Worm (Caenorhabditis elegans): ENCODE data around the gene col-148.

Gene col-148

ce11 chrV:10237959-10238444 is 3.6 kb upstream of the col-148 start (continued):
- no peak for TF ChIP-seq hlh-30 (tag; optimal IDR thresholded peaks at IDR 0.05; ENCODE audit: insufficient read depth)
- TF ChIP-seq mdt-29 (GFP tag; IDR thresholded peaks at IDR 0.05) = peak; percentile 33; the same call in 1 of the 2 replicates
- no peak for TF ChIP-seq ceh-44 (GFP tag; IDR thresholded peaks at IDR 0.05)
- no peak for TF ChIP-seq lin-39 (tag; optimal IDR thresholded peaks at IDR 0.05)
- peak; percentile 32; the same call in 1 of the 2 replicates for TF ChIP-seq daf-19 (GFP tag; conservative IDR thresholded peaks at IDR 0.05)
- TF ChIP-seq lir-3 (tag; optimal IDR thresholded peaks at IDR 0.05) = no peak
- TF ChIP-seq mdl-1 (tag; optimal IDR thresholded peaks at IDR 0.05) = no peak
- TF ChIP-seq rbr-2 (tag; optimal IDR thresholded peaks at IDR 0.05) = no peak
- TF ChIP-seq ceh-20 (GFP tag; IDR thresholded peaks at IDR 0.05) = no peak
- no peak for TF ChIP-seq lin-29 (GFP tag; IDR thresholded peaks at IDR 0.05)
- TF ChIP-seq aly-2 (tag; optimal IDR thresholded peaks at IDR 0.05) = no peak
- no peak for TF ChIP-seq zip-2 (tag; optimal IDR thresholded peaks at IDR 0.05)
- TF ChIP-seq sdz-12 (GFP tag; optimal IDR thresholded peaks at IDR 0.05) = peak; percentile 55
- TF ChIP-seq nhr-6 (tag; optimal IDR thresholded peaks at IDR 0.05) = no peak
- TF ChIP-seq mep-1 (tag; optimal IDR thresholded peaks at IDR 0.05) = no peak
- TF ChIP-seq Y48G9A.11 (GFP tag; IDR thresholded peaks at IDR 0.05) = 0 out of 2 replicates have a peak, but pooled peaks have one; percentile 23
- peak; percentile 42 for TF ChIP-seq unc-130 (GFP tag; optimal IDR thresholded peaks at IDR 0.05)
- no peak for TF ChIP-seq spr-3 (GFP tag; optimal IDR thresholded peaks at IDR 0.05)
- TF ChIP-seq vab-7 (GFP tag; IDR thresholded peaks at IDR 0.05) = no peak
- peak; percentile 48 for TF ChIP-seq F49E8.2 (tag; optimal IDR thresholded peaks at IDR 0.05; ENCODE audit: borderline replicate concordance)
- no peak for TF ChIP-seq skn-1 (tag; optimal IDR thresholded peaks at IDR 0.05)
- TF ChIP-seq dpl-1 (GFP tag; optimal IDR thresholded peaks at IDR 0.05) = no peak
- TF ChIP-seq cey-2 (tag; optimal IDR thresholded peaks at IDR 0.05; ENCODE audit: borderline replicate concordance, insufficient read depth) = no peak
- no peak for TF ChIP-seq nhr-41 (GFP tag; IDR thresholded peaks at IDR 0.05)
- peak; percentile 18 for TF ChIP-seq Y5F2A.4 (GFP tag; optimal IDR thresholded peaks at IDR 0.05)
- TF ChIP-seq tra-1 (GFP tag; IDR thresholded peaks at IDR 0.05) = no peak
- no peak for TF ChIP-seq ztf-11 (tag; optimal IDR thresholded peaks at IDR 0.05)
- TF ChIP-seq lin-15B (tag; optimal IDR thresholded peaks at IDR 0.05) = no peak
- TF ChIP-seq snpc-4 (tag; optimal IDR thresholded peaks at IDR 0.05) = no peak
- no peak for TF ChIP-seq nhr-42 (GFP tag; IDR thresholded peaks at IDR 0.05)
- no peak for TF ChIP-seq fos-1 (tag; optimal IDR thresholded peaks at IDR 0.05)
- TF ChIP-seq nhr-48 (tag; optimal IDR thresholded peaks at IDR 0.05) = no peak
- TF ChIP-seq D1046.2 (GFP tag; IDR thresholded peaks at IDR 0.05) = no peak
- no peak for TF ChIP-seq egl-27 (tag; optimal IDR thresholded peaks at IDR 0.05)
- TF ChIP-seq dmd-8 (GFP tag; IDR thresholded peaks at IDR 0.05) = no peak; the same call in 1 of the 2 replicates
- no peak for TF ChIP-seq set-16 (GFP tag; IDR thresholded peaks at IDR 0.05)
- no peak for TF ChIP-seq attf-4 (tag; optimal IDR thresholded peaks at IDR 0.05)
- no peak for TF ChIP-seq nhr-11 (tag; optimal IDR thresholded peaks at IDR 0.05)
- peak; percentile 67 for TF ChIP-seq lin-38 (GFP tag; IDR thresholded peaks at IDR 0.05)
- no peak for TF ChIP-seq ztf-7 (tag; optimal IDR thresholded peaks at IDR 0.05)
- no peak for TF ChIP-seq saeg-2 (GFP tag; IDR thresholded peaks at IDR 0.05)
- TF ChIP-seq pha-4 (GFP tag; IDR thresholded peaks at IDR 0.05) = peak; percentile 50; the same call in 1 of the 2 replicates
- TF ChIP-seq pha-4 (tag; optimal IDR thresholded peaks at IDR 0.05) = no peak
- no peak for TF ChIP-seq T26A8.4 (GFP tag; IDR thresholded peaks at IDR 0.05)
- peak; percentile 3 for TF ChIP-seq mes-2 (tag; optimal IDR thresholded peaks at IDR 0.05; ENCODE audit: poor library complexity, severe bottlenecking)
- TF ChIP-seq hif-1 (tag; optimal IDR thresholded peaks at IDR 0.05) = no peak
- TF ChIP-seq zag-1 (tag; optimal IDR thresholded peaks at IDR 0.05) = no peak

Measured in whole organism, L4 larva.